Worm (Caenorhabditis elegans) whole organism, L1 larva: ENCODE results near the gene idpc-2.

Experiments
- F16B12.6 ChIP-seq: fragments of 150-350 bp; optimal IDR thresholded peaks from 2 replicates; lab custom pipeline; 2014; ENCODE audit warnings: missing biosample characterization, missing genetic modification characterization
- aha-1 ChIP-seq: fragments of 150-350 bp; optimal IDR thresholded peaks from 2 replicates; lab custom pipeline; 2014; ENCODE audit warnings: missing biosample characterization, missing genetic modification characterization
- alr-1 ChIP-seq: fragments of 200-800 bp; sonication (Bioruptor generic); optimal IDR thresholded peaks from 2 replicates; lab custom pipeline; 2018; ENCODE audit warnings: borderline replicate concordance, mild to moderate bottlenecking, missing genetic modification characterization, missing compliant biosample characterization
- aly-2 ChIP-seq: fragments of 150-350 bp; optimal IDR thresholded peaks from 2 replicates; lab custom pipeline; 2014; ENCODE audit warnings: missing biosample characterization, missing genetic modification characterization
- ama-1 ChIP-seq: fragments of 150-350 bp; optimal IDR thresholded peaks from 2 replicates; lab custom pipeline; 2014
- blmp-1 ChIP-seq: fragments of 150-350 bp; optimal IDR thresholded peaks from 2 replicates; lab custom pipeline; 2014; ENCODE audit warnings: missing biosample characterization, missing genetic modification characterization
- ceh-63 ChIP-seq: fragments of 200-800 bp; sonication (Bioruptor generic); optimal IDR thresholded peaks from 2 replicates; lab custom pipeline; 2018; ENCODE audit warnings: mild to moderate bottlenecking, missing genetic modification characterization, missing compliant biosample characterization
- ceh-8 ChIP-seq: fragments of 200-800 bp; sonication (Bioruptor generic); optimal IDR thresholded peaks from 2 replicates; lab custom pipeline; 2018; ENCODE audit warnings: mild to moderate bottlenecking, missing genetic modification characterization, moderate library complexity, missing compliant biosample characterization
- ceh-88 ChIP-seq: fragments of 200-800 bp; sonication (Bioruptor generic); IDR thresholded peaks from 2 replicates; pipeline ENCODE4 v1.3.6; 2022; ENCODE audit warnings: missing genetic modification characterization, missing compliant biosample characterization
- ceh-90 ChIP-seq: sonication (generic microtip); optimal IDR thresholded peaks from 2 replicates; lab custom pipeline; 2016; ENCODE audit warnings: missing genetic modification characterization, missing compliant biosample characterization
- ces-1 ChIP-seq: fragments of 150-350 bp; optimal IDR thresholded peaks from 2 replicates; lab custom pipeline; 2014; ENCODE audit warnings: missing biosample characterization, missing genetic modification reagents, missing genetic modification characterization
- dsc-1 ChIP-seq: sonication (generic microtip); optimal IDR thresholded peaks from 2 replicates; lab custom pipeline; 2016; ENCODE audit warnings: mild to moderate bottlenecking, missing genetic modification characterization, missing compliant biosample characterization
- efl-1 ChIP-seq, 4 experiments: fragments of 150-350 bp; optimal IDR thresholded peaks in 3 of 4; peaks in 1 of 4; 1 replicate in 1 of 4; 2 replicates in 3 of 4; lab custom pipeline; 2014; ENCODE audit warnings: missing biosample characterization in 2 of 4, missing genetic modification characterization in 2 of 4, missing genetic modification reagents in 2 of 4
- efl-3 ChIP-seq: fragments of 200-800 bp; sonication (Bioruptor generic); optimal IDR thresholded peaks from 2 replicates; lab custom pipeline; 2018; ENCODE audit warnings: mild to moderate bottlenecking, missing genetic modification characterization, missing compliant biosample characterization
- egl-13 ChIP-seq: sonication (generic microtip); optimal IDR thresholded peaks from 2 replicates; lab custom pipeline; 2016; ENCODE audit warnings: missing genotype, missing genetic modification reagents, missing genetic modification characterization, missing compliant biosample characterization
- egl-27 ChIP-seq, 2 experiments: fragments of 150-350 bp in 1 of 2; sonication (generic microtip); optimal IDR thresholded peaks; 3 replicates each; lab custom pipeline; 2017 to 2018; ENCODE audit warnings: missing biosample characterization in 2 of 2, missing genetic modification characterization in 2 of 2, missing genetic modification reagents in 2 of 2
- elt-3 ChIP-seq, 6 experiments: fragments of 150-350 bp in 1 of 6; sonication (generic microtip); optimal IDR thresholded peaks; 2 replicates each; lab custom pipeline; 2017 to 2018; ENCODE audit warnings: missing biosample characterization in 6 of 6, missing genetic modification characterization in 6 of 6, inconsistent platforms in 1 of 6
- ets-5 ChIP-seq: fragments of 200-800 bp; sonication (Bioruptor generic); IDR thresholded peaks from 2 replicates; pipeline ENCODE4 v1.3.6; 2022; ENCODE audit warnings: missing genetic modification characterization, missing compliant biosample characterization
- fkh-10 ChIP-seq: sonication (generic microtip); optimal IDR thresholded peaks from 2 replicates; lab custom pipeline; 2017; ENCODE audit warnings: missing biosample characterization, missing genetic modification reagents, missing genetic modification characterization
- fkh-4 ChIP-seq: sonication (generic microtip); optimal IDR thresholded peaks from 2 replicates; lab custom pipeline; 2016; ENCODE audit warnings: missing compliant biosample characterization, missing genetic modification characterization, borderline replicate concordance
- fos-1 ChIP-seq: fragments of 150-350 bp; optimal IDR thresholded peaks from 2 replicates; lab custom pipeline; 2014; ENCODE audit warnings: missing biosample characterization, missing genetic modification characterization
- hlh-17 ChIP-seq: fragments of 200-800 bp; sonication (Bioruptor generic); optimal IDR thresholded peaks from 2 replicates; lab custom pipeline; 2018; ENCODE audit warnings: missing genetic modification characterization, mild to moderate bottlenecking, missing compliant biosample characterization, moderate library complexity, borderline replicate concordance
- irx-1 ChIP-seq: sonication (generic microtip); optimal IDR thresholded peaks from 2 replicates; lab custom pipeline; 2016; ENCODE audit warnings: missing genetic modification characterization, missing compliant biosample characterization
- isw-1 ChIP-seq: fragments of 200-800 bp; sonication (Bioruptor generic); IDR thresholded peaks from 2 replicates; pipeline ENCODE4 v1.3.6; 2022; ENCODE audit warnings: missing genetic modification characterization, missing compliant biosample characterization
- lin-14 ChIP-seq: fragments of 200-800 bp; sonication (Bioruptor generic); optimal IDR thresholded peaks from 2 replicates; lab custom pipeline; 2018; ENCODE audit warnings: mild to moderate bottlenecking, missing genetic modification characterization, moderate library complexity, missing compliant biosample characterization
- lin-35 ChIP-seq, 2 experiments: fragments of 150-350 bp; optimal IDR thresholded peaks; 2 replicates each; lab custom pipeline; 2014; ENCODE audit warnings: missing biosample characterization in 2 of 2, missing genetic modification characterization in 2 of 2, missing genetic modification reagents in 2 of 2
- mab-9 ChIP-seq: fragments of 200-800 bp; sonication (Bioruptor generic); IDR thresholded peaks from 2 replicates; pipeline ENCODE4 v1.3.6; 2022; ENCODE audit warnings: missing genetic modification reagents, missing genetic modification characterization, missing compliant biosample characterization
- mep-1 ChIP-seq: fragments of 150-350 bp; optimal IDR thresholded peaks from 2 replicates; lab custom pipeline; 2014; ENCODE audit warnings: missing biosample characterization, missing genetic modification characterization
- nhr-11 ChIP-seq: fragments of 150-350 bp; optimal IDR thresholded peaks from 2 replicates; lab custom pipeline; 2014; ENCODE audit warnings: missing biosample characterization, missing genetic modification characterization
- nhr-19 ChIP-seq: fragments of 200-800 bp; sonication (Bioruptor generic); conservative IDR thresholded peaks from 2 replicates; pipeline ENCODE4 v1.3.6; 2022; ENCODE audit warnings: missing genetic modification characterization, missing compliant biosample characterization
- nhr-20 ChIP-seq: sonication (generic microtip); optimal IDR thresholded peaks from 2 replicates; lab custom pipeline; 2016; ENCODE audit warnings: mild to moderate bottlenecking, missing genetic modification characterization, missing compliant biosample characterization
- nhr-28 ChIP-seq: fragments of 150-350 bp; optimal IDR thresholded peaks from 2 replicates; lab custom pipeline; 2014; ENCODE audit warnings: missing biosample characterization, missing genetic modification characterization
- nhr-47 ChIP-seq: sonication (generic microtip); optimal IDR thresholded peaks from 2 replicates; lab custom pipeline; 2016; ENCODE audit warnings: mild to moderate bottlenecking, missing genetic modification characterization, moderate library complexity, missing compliant biosample characterization
- nhr-76 ChIP-seq: sonication (generic microtip); optimal IDR thresholded peaks from 2 replicates; lab custom pipeline; 2017; ENCODE audit warnings: missing biosample characterization, missing genetic modification characterization
- nhr-77 ChIP-seq: fragments of 150-350 bp; optimal IDR thresholded peaks from 2 replicates; lab custom pipeline; 2014; ENCODE audit warnings: missing biosample characterization, missing genetic modification characterization
- nhr-85 ChIP-seq: sonication (generic microtip); peaks from one replicate; lab custom pipeline; 2016; ENCODE audit warnings: missing genetic modification characterization, inconsistent platforms, missing compliant biosample characterization
- pag-3 ChIP-seq: sonication (generic microtip); optimal IDR thresholded peaks from 2 replicates; lab custom pipeline; 2017; ENCODE audit warnings: missing genetic modification characterization, mild to moderate bottlenecking, missing compliant biosample characterization, antibody characterized with exemption, borderline replicate concordance; ENCODE audit not compliant: insufficient read depth
- pax-3 ChIP-seq: fragments of 200-800 bp; sonication (Bioruptor generic); optimal IDR thresholded peaks from 2 replicates; lab custom pipeline; 2018; ENCODE audit warnings: mild to moderate bottlenecking, missing genetic modification characterization, moderate library complexity, missing compliant biosample characterization
- rnt-1 ChIP-seq: sonication (generic microtip); optimal IDR thresholded peaks from 2 replicates; lab custom pipeline; 2016; ENCODE audit warnings: mild to moderate bottlenecking, missing genetic modification characterization, moderate library complexity, missing compliant biosample characterization
- snu-23 ChIP-seq: sonication (generic microtip); optimal IDR thresholded peaks from 2 replicates; lab custom pipeline; 2016; ENCODE audit warnings: missing genetic modification characterization, missing compliant biosample characterization
- sox-4 ChIP-seq: sonication (generic microtip); optimal IDR thresholded peaks from 2 replicates; lab custom pipeline; 2016; ENCODE audit warnings: missing genetic modification characterization, missing compliant biosample characterization
- tbx-2 ChIP-seq: sonication (generic microtip); optimal IDR thresholded peaks from 2 replicates; lab custom pipeline; 2016; ENCODE audit warnings: missing genetic modification characterization, missing compliant biosample characterization
- unc-30 ChIP-seq: sonication (generic microtip); optimal IDR thresholded peaks from 2 replicates; lab custom pipeline; 2017; ENCODE audit warnings: missing biosample characterization, missing genetic modification characterization
- unc-62 ChIP-seq: fragments of 150-350 bp; optimal IDR thresholded peaks from 2 replicates; lab custom pipeline; 2014; ENCODE audit warnings: missing biosample characterization, missing genetic modification reagents, missing genetic modification characterization
- unc-98 ChIP-seq: fragments of 200-800 bp; sonication (Bioruptor generic); IDR thresholded peaks from 2 replicates; pipeline ENCODE4 v1.3.6; 2022; ENCODE audit warnings: missing genetic modification characterization, missing compliant biosample characterization
- vab-15 ChIP-seq: sonication (generic microtip); optimal IDR thresholded peaks from 2 replicates; lab custom pipeline; 2017; ENCODE audit warnings: missing genotype, mild to moderate bottlenecking, missing genetic modification characterization, missing compliant biosample characterization
- xbp-1 ChIP-seq: sonication (generic microtip); optimal IDR thresholded peaks from 2 replicates; lab custom pipeline; 2016; ENCODE audit warnings: missing genetic modification characterization, missing compliant biosample characterization
- zag-1 ChIP-seq: fragments of 150-350 bp; optimal IDR thresholded peaks from 2 replicates; lab custom pipeline; 2014; ENCODE audit warnings: missing biosample characterization, missing genetic modification characterization
- zip-4 ChIP-seq: fragments of 200-800 bp; sonication (Bioruptor generic); optimal IDR thresholded peaks from 2 replicates; lab custom pipeline; 2018; ENCODE audit warnings: mild to moderate bottlenecking, missing genetic modification characterization, moderate library complexity, missing compliant biosample characterization
- ztf-4 ChIP-seq: fragments of 150-350 bp; optimal IDR thresholded peaks from 2 replicates; lab custom pipeline; 2014; ENCODE audit warnings: missing biosample characterization, missing genetic modification characterization

The idpc-2 gene

ce11 chrV:8632788-8633187 lies 11.7 kb upstream of the idpc-2 start:
- TF ChIP-seq efl-3 (no peak), nhr-19 (no peak), ztf-4 (tag; lab: Kevin White, UChicago) (no peak), nhr-20 (no peak), nhr-77 (tag; lab: Kevin White, UChicago) (no peak), aly-2 (no peak), nhr-11 (tag; lab: Kevin White, UChicago) (no peak), aha-1 (tag; lab: Kevin White, UChicago) (no peak), alr-1 (no peak), lin-14 (GFP tag; lab: Kevin White, UChicago) (no peak), rnt-1 (tag; lab: Kevin White, UChicago) (no peak), ceh-90 (tag; lab: Kevin White, UChicago) (no peak), egl-13 (tag; lab: Kevin White, UChicago) (no peak), F16B12.6 (tag; lab: Kevin White, UChicago) (no peak), ces-1 (GFP tag; lab: Kevin White, UChicago) (no peak), mep-1 (no peak), fkh-4 (tag; lab: Kevin White, UChicago) (no peak), fkh-10 (no peak)

DNA sequence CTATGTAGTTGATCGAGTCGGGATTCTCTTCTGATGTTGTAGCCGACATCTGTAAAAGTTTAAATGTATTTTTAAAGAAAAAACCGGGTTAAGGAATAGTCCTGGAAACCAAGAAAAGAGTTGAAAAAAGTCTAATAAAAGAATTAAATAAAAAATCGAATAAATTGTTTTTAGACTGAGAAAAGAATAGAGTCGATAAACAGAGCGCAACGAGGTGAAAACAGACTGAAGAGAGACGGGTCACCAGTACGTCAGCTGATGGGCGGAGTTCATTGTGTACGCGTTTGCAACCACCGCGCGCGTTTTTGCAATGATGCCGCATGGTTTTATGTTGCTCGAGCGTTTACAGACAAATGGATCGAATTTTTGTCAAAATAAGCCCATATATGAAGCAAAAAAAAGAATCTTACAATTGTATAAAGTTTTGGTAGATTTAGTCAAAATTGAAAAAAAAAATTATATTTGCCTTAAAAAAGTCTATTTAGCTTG lies 10.2 kb upstream of the idpc-2 start, which contains the start of gene atg-18:
atg-18 (minus strand) TSS at position 51 of the 489 bp plus-strand sequence.
- peak; percentile 70 for TF ChIP-seq xbp-1 (tag; lab: Kevin White, UChicago)
- no peak for TF ChIP-seq vab-15 (tag; lab: Kevin White, UChicago)
- no peak for TF ChIP-seq zag-1 (tag; lab: Kevin White, UChicago)
- TF ChIP-seq nhr-47 (tag; lab: Kevin White, UChicago) = peak; percentile 79
- TF ChIP-seq ama-1 (lab: Kevin White, UChicago) = no peak
- no peak for TF ChIP-seq ceh-8 (GFP tag; lab: Kevin White, UChicago)
- no peak for TF ChIP-seq zip-4 (GFP tag; lab: Kevin White, UChicago)
- no peak for TF ChIP-seq hlh-17 (GFP tag; lab: Kevin White, UChicago)
- TF ChIP-seq aha-1 (tag; lab: Kevin White, UChicago) = peak; percentile 19
- peak; percentile 77 for TF ChIP-seq tbx-2
- peak; percentile 24 for TF ChIP-seq isw-1 (GFP tag; lab: Robert Waterston, UW)
- no peak for TF ChIP-seq ceh-88 (GFP tag; lab: Robert Waterston, UW)
- TF ChIP-seq sox-4 (tag; lab: Kevin White, UChicago) = peak; percentile 5
- TF ChIP-seq lin-35 (GFP tag; optimal IDR thresholded peaks at IDR 0.05; lab: Kevin White, UChicago) = peak; percentile 51 to 79
- TF ChIP-seq rnt-1 (tag; lab: Kevin White, UChicago) = peak; percentile 85
- peak; percentile 93 for TF ChIP-seq nhr-85 (tag; lab: Kevin White, UChicago)
- TF ChIP-seq elt-3 (tag; optimal IDR thresholded peaks at IDR 0.05; lab: Kevin White, UChicago) = peak in 1 of 6 experiments; percentile 54
- peak; percentile 81 for TF ChIP-seq snu-23 (GFP tag; lab: Kevin White, UChicago)
- TF ChIP-seq pag-3 (tag; lab: Kevin White, UChicago) = no peak
- TF ChIP-seq egl-27 (tag; optimal IDR thresholded peaks at IDR 0.05; lab: Kevin White, UChicago) = no peak
- peak; percentile 76 for TF ChIP-seq nhr-19
- TF ChIP-seq fkh-10 = no peak
- no peak for TF ChIP-seq efl-3
- TF ChIP-seq lin-14 (GFP tag; lab: Kevin White, UChicago) = peak; percentile 87
- TF ChIP-seq fkh-4 (tag; lab: Kevin White, UChicago) = no peak
- no peak for TF ChIP-seq nhr-28 (tag; lab: Kevin White, UChicago)
- peak; percentile 57 for TF ChIP-seq dsc-1 (tag; lab: Kevin White, UChicago)
- TF ChIP-seq ets-5 = no peak
- no peak for TF ChIP-seq alr-1
- TF ChIP-seq unc-30 = no peak
- peak; percentile 59 to 60 for TF ChIP-seq efl-1 (optimal IDR thresholded peaks at IDR 0.05; lab: Kevin White, UChicago)
- peak; percentile 44 to 96 for TF ChIP-seq efl-1 (GFP tag; optimal IDR thresholded peaks at IDR 0.05 in 1 of 2; lab: Kevin White, UChicago)
- TF ChIP-seq pax-3 (tag; lab: Kevin White, UChicago) = no peak
- TF ChIP-seq unc-98 (GFP tag; lab: Robert Waterston, UW) = no peak
- no peak for TF ChIP-seq mab-9 (GFP tag; lab: Robert Waterston, UW)
- TF ChIP-seq unc-62 (GFP tag; lab: Kevin White, UChicago) = no peak
- TF ChIP-seq fos-1 = no peak
- peak; percentile 76 for TF ChIP-seq blmp-1 (tag; lab: Kevin White, UChicago)
- TF ChIP-seq irx-1 (tag; lab: Kevin White, UChicago) = peak; percentile 16
- no peak for TF ChIP-seq nhr-76
- TF ChIP-seq ceh-63 = no peak
